Fruit fly (Drosophila melanogaster) whole organism, adult: ENCODE measurements around the gene Nbr.

ENCODE experiments used
- CG5204 ChIP-seq: fragments of 200-800 bp; sonication (Bioruptor generic); optimal IDR thresholded peaks from 2 replicates; lab custom pipeline; 2016; ENCODE audit warnings: missing biosample characterization, missing genetic modification characterization
- cic ChIP-seq: fragments of 200-800 bp; sonication (Bioruptor generic); optimal IDR thresholded peaks from 2 replicates; lab custom pipeline; 2017; ENCODE audit warnings: missing biosample characterization, mild to moderate bottlenecking, missing genetic modification characterization, moderate library complexity
- kay ChIP-seq: fragments of 200-800 bp; sonication (Bioruptor generic); peaks from one replicate; lab custom pipeline; 2016; ENCODE audit warnings: missing biosample characterization, missing genetic modification characterization, borderline replicate concordance

dm6 chr2L:21142972-21143385 is 19.9 kb downstream of the Nbr start, which contains the start of gene pths:
- no peak for TF ChIP-seq cic (GFP tag; lab: Kevin White, UChicago)
- no peak for TF ChIP-seq CG5204 (GFP tag; lab: Kevin White, UChicago)
- TF ChIP-seq kay (GFP tag; lab: Kevin White, UChicago), result no peak
